Fruit fly (Drosophila melanogaster): ENCODE data around the gene CG12078.
A peak's percentile ranks its signal among the peaks of the same experiment; 100 is the strongest.

DNA sequence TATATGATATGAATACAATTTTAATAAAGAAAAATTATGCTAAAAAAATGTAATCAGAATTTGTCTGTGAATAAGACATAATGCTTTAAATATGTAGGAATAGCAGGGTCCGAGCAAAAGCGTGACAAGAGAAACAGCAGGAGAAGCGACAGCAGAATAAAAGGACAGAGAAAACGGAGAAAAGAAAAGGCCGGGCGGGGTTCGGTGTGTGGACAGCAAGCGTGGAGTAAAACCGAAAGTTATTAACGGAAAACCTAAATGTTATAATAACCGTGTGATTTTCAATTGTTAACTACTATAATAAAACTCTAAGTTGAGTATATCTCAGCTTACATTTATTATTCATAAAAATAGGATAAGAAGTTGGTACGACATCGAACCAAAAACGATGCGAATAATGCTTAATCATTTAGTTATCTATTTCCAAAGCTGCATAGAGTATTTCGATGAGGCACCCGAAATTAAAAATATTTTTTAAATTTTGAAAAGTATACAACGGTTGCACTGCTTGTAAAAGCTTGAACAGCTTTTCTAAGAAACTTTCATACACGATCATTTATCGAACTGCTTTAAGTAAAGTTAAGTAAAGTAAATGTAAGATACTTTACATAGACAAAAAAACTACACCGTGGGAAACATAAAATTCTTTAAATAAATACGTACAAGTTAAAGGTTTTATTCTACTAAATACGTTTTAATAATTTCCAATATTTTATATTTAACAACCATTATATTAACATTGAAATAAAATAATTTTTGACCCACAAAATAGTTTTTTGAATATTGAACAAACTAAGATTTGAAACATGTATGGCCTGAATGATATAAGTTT, 7.8 kb upstream of the CG12078 start:
- TF ChIP-seq CG13204 (GFP tag; optimal IDR thresholded peaks at IDR 0.05) = no peak
- TF ChIP-seq CG8301 (tag; optimal IDR thresholded peaks at IDR 0.05) = peak; percentile 9
- no peak for TF ChIP-seq gl (tag; optimal IDR thresholded peaks at IDR 0.05)
- TF ChIP-seq Ets98B (GFP tag; IDR thresholded peaks at IDR 0.05) = no peak
- no peak for TF ChIP-seq D1 (tag; optimal IDR thresholded peaks at IDR 0.05)
- TF ChIP-seq CG34367 (tag; optimal IDR thresholded peaks at IDR 0.05) = no peak
- TF ChIP-seq CG32121 (GFP tag; IDR thresholded peaks at IDR 0.05) = 0 out of 2 replicates have a peak, but pooled peaks have one; percentile 10
- TF ChIP-seq CG14655 (GFP tag; optimal IDR thresholded peaks at IDR 0.05) = no peak

All from whole organism, pupa.